Worm (Caenorhabditis elegans) whole organism, L4/young adult: ENCODE data around the gene msp-19.
"Not testable (repeated sequence)": the region's sequence is repeated elsewhere in the genome, so short reads cannot be mapped to it uniquely, and the experiment has no call there.

Experiments
- W03F9.2 ChIP-seq: fragments of 150-350 bp; optimal IDR thresholded peaks from 2 replicates; lab custom pipeline; 2014; ENCODE audit warnings: missing biosample characterization, missing genetic modification characterization
- dao-5 ChIP-seq: sonication (generic microtip); optimal IDR thresholded peaks from 2 replicates; lab custom pipeline; 2016; ENCODE audit warnings: missing genotype, missing genetic modification characterization, moderate library complexity, missing compliant biosample characterization
- him-1 ChIP-seq: sonication (generic microtip); optimal IDR thresholded peaks from 2 replicates; lab custom pipeline; 2016; ENCODE audit warnings: missing genotype, missing genetic modification reagents, missing genetic modification characterization, missing compliant biosample characterization

DNA sequence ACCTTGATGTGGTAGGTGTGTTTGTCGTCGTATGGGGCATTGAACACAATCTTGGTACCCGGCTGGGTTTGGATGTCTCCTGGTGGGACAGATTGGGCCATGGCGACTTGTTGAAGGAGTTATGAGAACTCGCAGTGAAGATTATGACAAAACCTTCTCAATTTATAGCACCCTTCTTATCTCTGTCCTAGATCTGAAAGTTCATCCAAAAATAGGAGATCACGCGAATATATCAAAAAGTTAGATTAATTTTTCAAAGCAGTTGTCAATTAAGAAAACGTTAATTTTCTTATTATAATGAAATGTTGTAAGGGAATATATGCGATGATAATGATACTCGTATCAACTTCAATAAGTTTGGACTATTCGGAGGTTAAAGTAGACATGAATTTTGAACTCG, 34.9 kb downstream of the msp-19 start, which contains the start of gene msp-51:
- not testable (repeated sequence) for TF ChIP-seq him-1; W03F9.2; dao-5 (tag; lab: Kevin White, UChicago)
